Fruit fly (Drosophila melanogaster) Kc167 (cell line): ENCODE data around the gene DZIP1.

Source experiments
- Myc ChIP-seq: fragments of >200 bp; optimal IDR thresholded peaks from 2 replicates; lab custom pipeline; 2017; ENCODE audit warnings: missing external identifiers
- Sin3A ChIP-seq: fragments of >200 bp; optimal IDR thresholded peaks from 2 replicates; lab custom pipeline; 2018; ENCODE audit warnings: missing external identifiers
- h ChIP-seq: fragments of >200 bp; optimal IDR thresholded peaks from 3 replicates; lab custom pipeline; 2018; ENCODE audit warnings: missing external identifiers
- insv ChIP-seq: fragments of >200 bp; optimal IDR thresholded peaks from 3 replicates; lab custom pipeline; 2018; ENCODE audit warnings: missing external identifiers
- psq ChIP-seq: fragments of >200 bp; optimal IDR thresholded peaks from 2 replicates; lab custom pipeline; 2017; ENCODE audit warnings: missing external identifiers
- ttk ChIP-seq: sonication (Bioruptor generic); optimal IDR thresholded peaks from 2 replicates; lab custom pipeline; 2017; ENCODE audit warnings: missing external identifiers

DZIP1 gene

dm6 chr3R:24514652-24515328 is at the start of gene DZIP1, which contains the start of gene nAChRbeta2:
TSS of gene DZIP1 (plus strand) at chr3R:24515278.
TSS of gene nAChRbeta2 (minus strand) at chr3R:24515106.
- TF ChIP-seq h (lab: Kevin White, UChicago) = no peak
- TF ChIP-seq Myc (lab: Kevin White, UChicago) = no peak
- no peak for TF ChIP-seq ttk (lab: Kevin White, UChicago)
- no peak for TF ChIP-seq psq (lab: Kevin White, UChicago)
- TF ChIP-seq insv (lab: Kevin White, UChicago) = no peak
- TF ChIP-seq Sin3A (lab: Kevin White, UChicago) = no peak

- TF ChIP-seq ttk (lab: Kevin White, UChicago) (no peak), Sin3A (lab: Kevin White, UChicago) (no peak), insv (lab: Kevin White, UChicago) (no peak), h (lab: Kevin White, UChicago) (no peak), Myc (lab: Kevin White, UChicago) (no peak), psq (lab: Kevin White, UChicago) (no peak)
Measured at dm6 chr3R:24467237-24467636, 47.8 kb upstream of the DZIP1 start.

dm6 chr3R:24469097-24469496 is 46.0 kb upstream of the DZIP1 start, which contains the start of gene CG31128:
TSS of gene CG31128 (plus strand) at chr3R:24469397.
- TF ChIP-seq Myc (lab: Kevin White, UChicago) = no peak
- TF ChIP-seq ttk (lab: Kevin White, UChicago) = no peak

DNA sequence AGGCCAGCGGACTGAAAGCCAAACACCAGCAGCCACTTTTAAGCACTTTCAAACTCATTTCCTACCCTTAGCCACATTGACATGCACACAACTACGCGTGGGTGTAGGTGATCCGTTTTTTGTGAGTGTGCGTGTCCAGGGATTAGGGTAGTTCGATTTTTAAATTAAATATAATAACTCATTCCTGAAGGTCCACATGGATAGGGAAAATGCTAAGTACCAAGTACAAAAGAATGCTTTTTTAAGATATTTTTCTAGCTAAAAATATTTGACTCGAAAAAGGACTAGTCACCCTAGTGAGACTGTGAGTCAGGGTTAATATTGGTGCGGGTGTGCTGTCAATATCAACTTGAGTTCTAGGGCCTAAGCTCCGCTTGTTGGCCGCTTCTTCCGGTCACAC is 40.3 kb upstream of the DZIP1 start:
- TF ChIP-seq Myc (lab: Kevin White, UChicago) (no peak), psq (lab: Kevin White, UChicago) (no peak), ttk (lab: Kevin White, UChicago) (no peak), insv (lab: Kevin White, UChicago) (no peak), h (lab: Kevin White, UChicago) (no peak), Sin3A (lab: Kevin White, UChicago) (no peak)

- TF ChIP-seq h (lab: Kevin White, UChicago) (no peak), insv (lab: Kevin White, UChicago) (no peak), psq (lab: Kevin White, UChicago) (no peak), Sin3A (lab: Kevin White, UChicago) (no peak), Myc (lab: Kevin White, UChicago) (no peak), ttk (lab: Kevin White, UChicago) (no peak)
Measured at dm6 chr3R:24481040-24481439, 34.0 kb upstream of the DZIP1 start.

DNA sequence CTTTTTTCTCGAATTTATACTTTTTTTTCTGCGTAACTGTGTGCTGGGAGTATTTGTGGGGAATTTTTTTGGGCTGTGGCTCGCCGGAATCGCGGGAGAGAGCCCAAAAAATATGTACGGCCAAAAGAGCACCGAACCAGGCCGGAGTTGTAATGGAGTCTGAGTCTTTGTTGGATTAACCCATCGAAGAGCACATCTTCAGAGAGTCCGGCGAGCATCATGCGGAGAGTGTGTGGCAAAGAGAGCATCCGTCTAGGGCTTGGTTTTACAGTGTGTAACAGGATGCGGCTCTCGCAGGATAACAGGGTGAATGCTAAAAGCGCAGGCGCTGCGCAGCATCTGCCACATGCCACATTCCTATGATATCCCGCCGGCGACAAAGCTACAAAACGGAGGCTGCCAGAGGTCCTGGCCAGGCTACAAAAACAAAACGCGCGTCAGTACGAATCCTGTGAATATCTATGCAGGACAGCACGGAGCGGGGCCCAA is 30.0 kb upstream of the DZIP1 start, which contains the start of gene nAChRalpha2:
Gene nAChRalpha2, plus strand, starts transcription at position 439 of the 489 bp plus-strand sequence.
- no peak for TF ChIP-seq psq (lab: Kevin White, UChicago)
- TF ChIP-seq insv (lab: Kevin White, UChicago) = no peak
- TF ChIP-seq Sin3A (lab: Kevin White, UChicago) = no peak
- TF ChIP-seq Myc (lab: Kevin White, UChicago) = no peak
- TF ChIP-seq h (lab: Kevin White, UChicago) = no peak
- no peak for TF ChIP-seq ttk (lab: Kevin White, UChicago)

DNA sequence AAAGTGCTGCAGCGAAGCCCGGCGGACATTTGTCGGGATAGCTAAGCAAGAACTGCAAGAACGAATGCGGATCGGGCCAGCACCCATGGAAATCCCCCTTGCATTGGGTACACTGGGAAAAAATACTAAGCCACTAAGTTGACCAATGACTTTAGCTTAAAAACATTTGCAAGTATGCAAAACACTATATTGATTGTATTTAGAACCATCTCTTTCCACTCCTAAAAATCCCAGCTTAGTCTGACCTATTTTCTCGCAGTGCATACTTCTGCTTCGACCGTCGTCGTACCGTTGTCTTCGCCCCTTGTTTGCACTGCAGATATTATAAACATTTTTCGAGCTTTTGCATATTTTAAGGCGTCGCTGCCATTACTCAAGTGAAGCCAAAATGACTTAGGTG is 19.0 kb upstream of the DZIP1 start:
- TF ChIP-seq h (lab: Kevin White, UChicago) = no peak
- TF ChIP-seq psq (lab: Kevin White, UChicago) = no peak
- TF ChIP-seq Sin3A (lab: Kevin White, UChicago) = no peak
- TF ChIP-seq ttk (lab: Kevin White, UChicago) = no peak
- no peak for TF ChIP-seq insv (lab: Kevin White, UChicago)
- no peak for TF ChIP-seq Myc (lab: Kevin White, UChicago)

DNA sequence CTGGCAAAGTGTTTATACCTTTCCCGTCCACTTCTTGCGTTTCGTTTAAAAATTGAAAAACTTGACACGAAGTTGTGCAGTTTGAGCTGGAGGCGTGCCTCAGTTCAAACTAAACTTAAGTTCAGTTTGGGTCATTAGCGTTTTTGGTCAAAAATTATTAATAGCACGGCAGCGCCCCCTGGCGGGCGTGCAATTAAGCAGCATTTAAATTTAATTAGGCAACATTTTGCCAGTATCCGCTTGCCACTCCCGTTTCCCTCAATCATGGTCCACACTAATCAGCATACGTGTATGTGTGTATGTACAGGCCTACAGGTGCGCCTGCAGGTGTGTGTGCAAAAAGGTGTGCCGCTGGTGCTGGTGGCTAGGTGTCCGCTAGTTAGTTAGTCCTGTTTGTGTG is 11.5 kb upstream of the DZIP1 start:
- no peak for TF ChIP-seq Sin3A (lab: Kevin White, UChicago)
- TF ChIP-seq psq (lab: Kevin White, UChicago) = no peak
- TF ChIP-seq h (lab: Kevin White, UChicago) = no peak
- TF ChIP-seq ttk (lab: Kevin White, UChicago) = no peak
- TF ChIP-seq Myc (lab: Kevin White, UChicago) = no peak
- no peak for TF ChIP-seq insv (lab: Kevin White, UChicago)

DNA sequence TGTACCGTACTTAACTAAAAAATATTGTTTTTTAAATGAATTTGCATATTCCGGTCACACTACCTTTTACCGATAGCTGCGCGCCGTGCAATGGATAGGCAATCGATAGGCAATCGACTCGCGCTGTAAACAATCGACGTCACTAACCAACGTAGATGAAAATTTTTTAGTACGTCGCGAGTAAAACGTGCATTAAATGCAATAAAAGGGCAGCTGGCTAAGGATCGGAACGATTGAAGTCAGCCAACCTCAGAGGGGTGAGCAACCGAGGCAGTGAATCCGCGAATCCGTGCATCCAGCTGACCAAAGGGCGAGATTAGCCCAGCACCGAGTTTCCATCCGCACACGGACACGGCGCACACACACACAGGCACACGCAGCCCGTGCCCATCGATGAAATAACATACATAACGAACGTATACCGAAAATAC is 3.1 kb downstream of the DZIP1 start, which contains the start of gene Pp1alpha-96A:
Gene Pp1alpha-96A, plus strand, starts transcription at position 121 of the 431 bp plus-strand sequence.
- TF ChIP-seq Sin3A (lab: Kevin White, UChicago) (no peak), h (lab: Kevin White, UChicago) (no peak), psq (lab: Kevin White, UChicago) (no peak), Myc (lab: Kevin White, UChicago) (no peak), insv (lab: Kevin White, UChicago) (no peak), ttk (lab: Kevin White, UChicago) (no peak)

- TF ChIP-seq psq (lab: Kevin White, UChicago) (no peak), insv (lab: Kevin White, UChicago) (no peak), Sin3A (lab: Kevin White, UChicago) (no peak), h (lab: Kevin White, UChicago) (no peak), Myc (lab: Kevin White, UChicago) (no peak), ttk (lab: Kevin White, UChicago) (no peak)
Measured at dm6 chr3R:24521313-24521712, 6.2 kb downstream of the DZIP1 start.

DNA sequence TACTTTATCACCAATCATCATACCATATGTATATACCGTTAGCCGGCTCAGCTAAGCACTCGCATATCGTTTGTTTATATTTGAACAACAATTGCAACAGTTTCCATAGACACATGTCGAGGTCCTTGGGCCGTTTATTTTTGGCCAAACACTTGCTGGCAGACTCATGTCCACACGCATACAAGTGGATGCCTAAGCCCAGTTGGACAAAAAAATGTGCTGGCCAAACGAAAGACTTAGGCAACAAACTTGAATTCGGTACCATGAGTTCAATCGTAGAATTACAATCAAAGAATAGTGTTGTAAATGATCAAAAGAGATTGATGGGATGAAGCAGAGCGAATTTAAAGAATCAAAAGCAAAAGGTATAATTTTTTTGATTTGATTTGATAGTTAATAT is 8.5 kb downstream of the DZIP1 start, which contains the start of gene CG13622:
Gene CG13622, minus strand, starts transcription at position 101 of the 400 bp plus-strand sequence.
- TF ChIP-seq ttk (lab: Kevin White, UChicago) (no peak), h (lab: Kevin White, UChicago) (no peak), Sin3A (lab: Kevin White, UChicago) (no peak), insv (lab: Kevin White, UChicago) (no peak), Myc (lab: Kevin White, UChicago) (no peak), psq (lab: Kevin White, UChicago) (no peak)
